Worm (Caenorhabditis elegans) whole organism, midembryonic: ENCODE results near the gene pyk-2.

Experiments
- T22C8.4 ChIP-seq: fragments of 200-800 bp; sonication (Bioruptor generic); IDR thresholded peaks from 2 replicates; pipeline ENCODE4 v1.3.6; 2022; ENCODE audit warnings: missing genetic modification characterization, missing compliant biosample characterization
- cog-1 ChIP-seq: sonication (generic microtip); optimal IDR thresholded peaks from 2 replicates; lab custom pipeline; 2016; ENCODE audit warnings: missing genetic modification characterization, missing compliant biosample characterization
- flt-1 ChIP-seq: fragments of 200-800 bp; sonication (Bioruptor generic); IDR thresholded peaks from 2 replicates; pipeline ENCODE4 v1.3.6; 2022; ENCODE audit warnings: missing genetic modification characterization, missing compliant biosample characterization
- klf-2 ChIP-seq: fragments of 200-800 bp; sonication (Bioruptor generic); conservative IDR thresholded peaks from 2 replicates; pipeline ENCODE4 v1.3.6; 2022; ENCODE audit warnings: missing genetic modification reagents, missing genetic modification characterization, missing compliant biosample characterization
- med-1 ChIP-seq: sonication (generic microtip); optimal IDR thresholded peaks from 2 replicates; lab custom pipeline; 2017; ENCODE audit warnings: missing genetic modification characterization, mild to moderate bottlenecking, missing compliant biosample characterization, antibody characterized with exemption, missing genetic modification reagents; ENCODE audit not compliant: insufficient read depth
- ref-1 ChIP-seq: fragments of 200-800 bp; sonication (Bioruptor generic); conservative IDR thresholded peaks from 2 replicates; pipeline ENCODE4 v1.3.6; 2022; ENCODE audit warnings: missing genetic modification reagents, missing genetic modification characterization, missing compliant biosample characterization
- tab-1 ChIP-seq: fragments of 200-800 bp; sonication (Bioruptor generic); IDR thresholded peaks from 2 replicates; pipeline ENCODE4 v1.3.6; 2022; ENCODE audit warnings: missing genetic modification characterization, missing compliant biosample characterization
- ztf-23 ChIP-seq: fragments of 200-800 bp; sonication (Bioruptor generic); IDR thresholded peaks from 2 replicates; pipeline ENCODE4 v1.3.6; 2022; ENCODE audit warnings: missing genetic modification reagents, missing genetic modification characterization, missing compliant biosample characterization
- ztf-29 ChIP-seq: fragments of 200-800 bp; sonication (Bioruptor generic); IDR thresholded peaks from 2 replicates; pipeline ENCODE4 v1.3.6; 2022; ENCODE audit warnings: missing genetic modification reagents, missing genetic modification characterization, missing compliant biosample characterization

pyk-2 gene

ce11 chrIV:10899091-10899490 is 10.6 kb upstream of the pyk-2 start, which contains the start of the genes F13E9.9 and F13E9.19:
TSS of gene F13E9.9 (minus strand) at chrIV:10899191.
TSS of gene F13E9.19 (plus strand) at chrIV:10899406.
- TF ChIP-seq ref-1 (GFP tag; lab: Robert Waterston, UW) (no peak), tab-1 (GFP tag; lab: Robert Waterston, UW) (no peak), klf-2 (GFP tag; lab: Robert Waterston, UW) (no peak), cog-1 (no peak), ztf-29 (GFP tag; lab: Robert Waterston, UW) (no peak), T22C8.4 (no peak)

ce11 chrIV:10900083-10900482 is 9.6 kb upstream of the pyk-2 start, which contains the start of gene srlf-30:
TSS of gene srlf-30 (plus strand) at chrIV:10900383.
- TF ChIP-seq ztf-23 (GFP tag; lab: Robert Waterston, UW) (no peak), T22C8.4 (no peak), flt-1 (GFP tag; lab: Robert Waterston, UW) (no peak), ztf-29 (GFP tag; lab: Robert Waterston, UW) (no peak), ref-1 (GFP tag; lab: Robert Waterston, UW) (no peak), tab-1 (GFP tag; lab: Robert Waterston, UW) (no peak), cog-1 (no peak), med-1 (GFP tag; lab: Kevin White, UChicago) (no peak), klf-2 (GFP tag; lab: Robert Waterston, UW) (no peak)

- TF ChIP-seq ztf-29 (GFP tag; lab: Robert Waterston, UW) (no peak), tab-1 (GFP tag; lab: Robert Waterston, UW) (no peak), T22C8.4 (no peak), klf-2 (GFP tag; lab: Robert Waterston, UW) (no peak), cog-1 (no peak), ztf-23 (GFP tag; lab: Robert Waterston, UW) (no peak), ref-1 (GFP tag; lab: Robert Waterston, UW) (no peak), med-1 (GFP tag; lab: Kevin White, UChicago) (no peak), flt-1 (GFP tag; lab: Robert Waterston, UW) (no peak)
Observed at ce11 chrIV:10902476-10902875, 7.2 kb upstream of the pyk-2 start.

ce11 chrIV:10904282-10904681 is 5.4 kb upstream of the pyk-2 start, which contains the start of gene ZK596.3:
TSS of gene ZK596.3 (minus strand) at chrIV:10904382.
- TF ChIP-seq ztf-23 (GFP tag; lab: Robert Waterston, UW) (no peak), tab-1 (GFP tag; lab: Robert Waterston, UW) (no peak)

- TF ChIP-seq med-1 (GFP tag; lab: Kevin White, UChicago) (no peak), ztf-29 (GFP tag; lab: Robert Waterston, UW) (no peak), ref-1 (GFP tag; lab: Robert Waterston, UW) (no peak), klf-2 (GFP tag; lab: Robert Waterston, UW) (no peak), flt-1 (GFP tag; lab: Robert Waterston, UW) (no peak), ztf-23 (GFP tag; lab: Robert Waterston, UW) (no peak), cog-1 (no peak), T22C8.4 (no peak), tab-1 (GFP tag; lab: Robert Waterston, UW) (no peak)
Observed at ce11 chrIV:10909206-10909605, 507 bp upstream of the pyk-2 start, which contains the start of gene ZK596.2. TSS of gene ZK596.2 (minus strand) at chrIV:10909306.

ce11 chrIV:10913081-10913480 is 3.4 kb downstream of the pyk-2 start, which contains the start of gene ZK593.2:
TSS of gene ZK593.2 (plus strand) at chrIV:10913381.
- no peak for TF ChIP-seq flt-1 (GFP tag; lab: Robert Waterston, UW)
- no peak for TF ChIP-seq cog-1
- no peak for TF ChIP-seq klf-2 (GFP tag; lab: Robert Waterston, UW)
- no peak for TF ChIP-seq med-1 (GFP tag; lab: Kevin White, UChicago)
- TF ChIP-seq ztf-23 (GFP tag; lab: Robert Waterston, UW), result no peak
- no peak for TF ChIP-seq ztf-29 (GFP tag; lab: Robert Waterston, UW)
- no peak for TF ChIP-seq ref-1 (GFP tag; lab: Robert Waterston, UW)
- no peak for TF ChIP-seq tab-1 (GFP tag; lab: Robert Waterston, UW)
- no peak for TF ChIP-seq T22C8.4

ce11 chrIV:10915388-10915787 is 5.7 kb downstream of the pyk-2 start, which contains the start of gene ZK593.3:
TSS of gene ZK593.3 (plus strand) at chrIV:10915688.
- TF ChIP-seq ztf-29 (GFP tag; lab: Robert Waterston, UW) (no peak), med-1 (GFP tag; lab: Kevin White, UChicago) (no peak), tab-1 (GFP tag; lab: Robert Waterston, UW) (no peak), flt-1 (GFP tag; lab: Robert Waterston, UW) (no peak), cog-1 (no peak), klf-2 (GFP tag; lab: Robert Waterston, UW) (no peak), ref-1 (GFP tag; lab: Robert Waterston, UW) (no peak)

ce11 chrIV:10916134-10916533 is 6.4 kb downstream of the pyk-2 start:
- TF ChIP-seq T22C8.4, result no peak
- TF ChIP-seq ref-1 (GFP tag; lab: Robert Waterston, UW), result no peak
- no peak for TF ChIP-seq cog-1
- TF ChIP-seq klf-2 (GFP tag; lab: Robert Waterston, UW), result no peak
- TF ChIP-seq tab-1 (GFP tag; lab: Robert Waterston, UW), result no peak
- TF ChIP-seq ztf-29 (GFP tag; lab: Robert Waterston, UW), result no peak
- no peak for TF ChIP-seq ztf-23 (GFP tag; lab: Robert Waterston, UW)
- TF ChIP-seq med-1 (GFP tag; lab: Kevin White, UChicago), result no peak
- TF ChIP-seq flt-1 (GFP tag; lab: Robert Waterston, UW), result no peak

ce11 chrIV:10918877-10919560 is 9.3 kb downstream of the pyk-2 start:
- TF ChIP-seq ref-1 (GFP tag; lab: Robert Waterston, UW) (no peak), ztf-23 (GFP tag; lab: Robert Waterston, UW) (no peak), cog-1 (peak; percentile 39), tab-1 (GFP tag; lab: Robert Waterston, UW) (no peak), flt-1 (GFP tag; lab: Robert Waterston, UW) (peak; percentile 50; the same call in 1 of the 2 replicates), klf-2 (GFP tag; lab: Robert Waterston, UW) (no peak)
